Fruit fly (Drosophila melanogaster) whole organism, pupa: ENCODE data around the gene CG13251.

ENCODE experiments used
- CG14655 ChIP-seq: fragments of 200-800 bp; sonication (Bioruptor generic); optimal IDR thresholded peaks from 3 replicates; lab custom pipeline; 2017; ENCODE audit warnings: mild to moderate bottlenecking, missing biosample characterization, missing genetic modification reagents, missing genetic modification characterization
- CG15710 ChIP-seq: fragments of 200-800 bp; sonication (Bioruptor generic); optimal IDR thresholded peaks from 2 replicates; lab custom pipeline; 2018; ENCODE audit warnings: missing biosample characterization, mild to moderate bottlenecking, missing genetic modification characterization, moderate library complexity
- CG34367 ChIP-seq: fragments of 200-800 bp; sonication (Bioruptor generic); optimal IDR thresholded peaks from 2 replicates; lab custom pipeline; 2018; ENCODE audit warnings: missing biosample characterization, mild to moderate bottlenecking, missing genetic modification characterization
- CG9948 ChIP-seq: fragments of 200-800 bp; sonication (Bioruptor generic); optimal IDR thresholded peaks from 2 replicates; lab custom pipeline; 2018; ENCODE audit warnings: missing biosample characterization, mild to moderate bottlenecking, missing genetic modification characterization, moderate library complexity

dm6 chr3L:20643774-20644173 is 6.8 kb downstream of the CG13251 start:
- TF ChIP-seq CG14655, result no peak
- TF ChIP-seq CG34367 (tag; lab: Kevin White, UChicago), result no peak
- no peak for TF ChIP-seq CG9948 (tag; lab: Kevin White, UChicago)
- TF ChIP-seq CG15710 (tag; lab: Kevin White, UChicago), result no peak
